Fruit fly (Drosophila melanogaster): ENCODE results near the gene CG4293.

The CG4293 gene

dm6 chrX:493445-494190 lies 36.5 kb downstream of the CG4293 start, which contains the start of gene CG17896 (continued):
- TF ChIP-seq CG6808 (GFP tag; optimal IDR thresholded peaks at IDR 0.05) (peak; percentile 95), CG3919 (GFP tag; optimal IDR thresholded peaks at IDR 0.05) (peak; percentile 99), CG6792 (GFP tag; optimal IDR thresholded peaks at IDR 0.05) (peak; percentile 98), fd85E (GFP tag; optimal IDR thresholded peaks at IDR 0.05) (peak; percentile 95), cyc (GFP tag; optimal IDR thresholded peaks at IDR 0.05) (peak; percentile 99), CG10669 (GFP tag; optimal IDR thresholded peaks at IDR 0.05) (peak; percentile 97), achi (GFP tag; optimal IDR thresholded peaks at IDR 0.05) (peak; percentile 97), dac (GFP tag; optimal IDR thresholded peaks at IDR 0.05) (peak; percentile 97), CG31627 (GFP tag; optimal IDR thresholded peaks at IDR 0.05) (peak; percentile 99), Eip93F (GFP tag; optimal IDR thresholded peaks at IDR 0.05) (peak; percentile 96), lz (GFP tag; optimal IDR thresholded peaks at IDR 0.05) (peak; percentile 98), CG16779 (tag; optimal IDR thresholded peaks at IDR 0.05) (peak; percentile 91), Hr4 (GFP tag; optimal IDR thresholded peaks at IDR 0.05) (peak; percentile 98)

dm6 chrX:492701-493299 lies 37.3 kb downstream of the CG4293 start:
- TF ChIP-seq vri (GFP tag; optimal IDR thresholded peaks at IDR 0.05) (peak; percentile 92), Sox102F (GFP tag; optimal IDR thresholded peaks at IDR 0.05) (no peak), topi (GFP tag; optimal IDR thresholded peaks at IDR 0.05) (no peak), CG10669 (GFP tag; optimal IDR thresholded peaks at IDR 0.05) (no peak)

DNA sequence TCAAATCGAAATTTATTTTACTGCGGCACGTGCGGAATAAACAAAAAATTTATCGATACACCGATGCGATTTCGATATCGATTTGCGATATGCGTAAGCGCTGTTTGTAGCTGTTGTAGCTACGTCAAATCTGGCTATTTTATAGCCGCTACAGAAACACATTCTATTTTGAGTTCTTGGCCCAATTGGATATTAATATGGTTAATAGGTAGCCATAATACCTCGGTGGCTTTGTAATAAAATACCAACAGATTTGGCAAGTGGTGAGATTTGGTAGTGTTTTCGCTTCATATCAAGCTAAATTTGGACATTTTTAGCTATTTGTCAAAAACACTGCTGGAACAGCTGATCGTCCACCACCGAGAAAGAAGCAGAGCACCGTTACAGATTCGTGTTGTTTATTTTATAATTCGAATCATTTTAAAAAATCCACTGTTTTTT lies 42.6 kb downstream of the CG4293 start, which contains the start of the genes CG18273 and CG3156:
CG18273 (minus strand) TSS at position 65 of the 441 bp plus-strand sequence.
CG3156 (plus strand) TSS at position 362 of the 441 bp plus-strand sequence.
- TF ChIP-seq ss (GFP tag; optimal IDR thresholded peaks at IDR 0.05) (no peak), CG10631 (GFP tag; optimal IDR thresholded peaks at IDR 0.05) (no peak), Met (GFP tag; optimal IDR thresholded peaks at IDR 0.05) (no peak), Sox14 (GFP tag; optimal IDR thresholded peaks at IDR 0.05) (no peak), CG7368 (GFP tag; optimal IDR thresholded peaks at IDR 0.05) (no peak), fd85E (GFP tag; optimal IDR thresholded peaks at IDR 0.05) (no peak), fkh (GFP tag; optimal IDR thresholded peaks at IDR 0.05) (no peak), eg (GFP tag; IDR thresholded peaks at IDR 0.05) (no peak), CG31627 (GFP tag; optimal IDR thresholded peaks at IDR 0.05) (peak; percentile 24), CG3032 (tag; optimal IDR thresholded peaks at IDR 0.05) (peak; percentile 30), lz (GFP tag; optimal IDR thresholded peaks at IDR 0.05) (peak; percentile 1), Ets96B (tag; optimal IDR thresholded peaks at IDR 0.05) (no peak), Eip78C (GFP tag) (no peak), dsx (GFP tag; optimal IDR thresholded peaks at IDR 0.05; ENCODE audit: poor library complexity, severe bottlenecking) (no peak), dac (GFP tag; optimal IDR thresholded peaks at IDR 0.05) (no peak), CG8632 (GFP tag; optimal IDR thresholded peaks at IDR 0.05) (no peak), Hr4 (GFP tag; optimal IDR thresholded peaks at IDR 0.05) (no peak), esn (GFP tag; optimal IDR thresholded peaks at IDR 0.05) (peak; percentile 26), CG6808 (GFP tag; optimal IDR thresholded peaks at IDR 0.05) (no peak)

DNA sequence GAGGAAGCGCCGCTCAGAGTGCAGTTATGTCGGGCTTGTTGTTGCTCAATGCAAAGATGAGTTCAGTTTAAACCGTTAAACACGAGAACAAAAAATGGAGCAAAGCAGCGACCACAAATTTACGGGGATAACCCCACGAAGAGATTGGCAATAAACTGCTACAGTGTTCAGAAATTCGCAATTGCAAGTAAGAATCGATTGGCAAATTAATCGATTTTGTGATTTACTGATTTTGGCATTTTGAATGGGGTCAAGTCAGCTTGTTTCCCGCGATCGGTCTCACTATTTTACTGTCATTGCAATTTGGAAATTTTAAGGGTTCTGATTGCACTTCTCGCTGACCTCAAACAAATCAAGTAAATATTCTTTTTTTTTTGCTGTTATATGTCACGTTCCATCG lies 48.4 kb downstream of the CG4293 start, which contains the start of gene CG3176:
CG3176 (plus strand) TSS at position 221 of the 400 bp plus-strand sequence.
- TF ChIP-seq achi (GFP tag; optimal IDR thresholded peaks at IDR 0.05): peak; percentile 17

- TF ChIP-seq vri (GFP tag; optimal IDR thresholded peaks at IDR 0.05) (no peak), dsx (GFP tag; optimal IDR thresholded peaks at IDR 0.05; ENCODE audit: poor library complexity, severe bottlenecking) (no peak)
These were observed 51.3 kb downstream of the CG4293 start, which contains the start of gene CG32817 for dm6 chrX:478766-479165. CG32817 (plus strand) TSS chrX:479066.

Measured in whole organism, prepupa.